Worm (Caenorhabditis elegans) whole organism, L1 larva: ENCODE measurements around the gene F36H9.2.

Source experiments
- ama-1 ChIP-seq: fragments of 150-350 bp; optimal IDR thresholded peaks from 2 replicates; lab custom pipeline; 2014
- ceh-82 ChIP-seq, 3 experiments: fragments of 150-350 bp in 1 of 3; sonication (generic microtip) in 2 of 3; optimal IDR thresholded peaks; 2 replicates each; lab custom pipeline; 2014 to 2017; ENCODE audit warnings: missing biosample characterization in 3 of 3, missing genetic modification characterization in 3 of 3
- ces-1 ChIP-seq: fragments of 150-350 bp; optimal IDR thresholded peaks from 2 replicates; lab custom pipeline; 2014; ENCODE audit warnings: missing biosample characterization, missing genetic modification reagents, missing genetic modification characterization
- egl-27 ChIP-seq, 2 experiments: fragments of 150-350 bp in 1 of 2; sonication (generic microtip); optimal IDR thresholded peaks; 3 replicates each; lab custom pipeline; 2017 to 2018; ENCODE audit warnings: missing biosample characterization in 2 of 2, missing genetic modification characterization in 2 of 2, missing genetic modification reagents in 2 of 2
- fkh-10 ChIP-seq: sonication (generic microtip); optimal IDR thresholded peaks from 2 replicates; lab custom pipeline; 2017; ENCODE audit warnings: missing biosample characterization, missing genetic modification reagents, missing genetic modification characterization
- isw-1 ChIP-seq: fragments of 200-800 bp; sonication (Bioruptor generic); IDR thresholded peaks from 2 replicates; pipeline ENCODE4 v1.3.6; 2022; ENCODE audit warnings: missing genetic modification characterization, missing compliant biosample characterization
- lin-15B ChIP-seq: fragments of 150-350 bp; sonication (generic microtip); optimal IDR thresholded peaks from 3 replicates; lab custom pipeline; 2014; ENCODE audit warnings: missing biosample characterization, missing genetic modification characterization
- nhr-19 ChIP-seq: fragments of 200-800 bp; sonication (Bioruptor generic); conservative IDR thresholded peaks from 2 replicates; pipeline ENCODE4 v1.3.6; 2022; ENCODE audit warnings: missing genetic modification characterization, missing compliant biosample characterization
- tbx-2 ChIP-seq: sonication (generic microtip); optimal IDR thresholded peaks from 2 replicates; lab custom pipeline; 2016; ENCODE audit warnings: missing genetic modification characterization, missing compliant biosample characterization
- unc-130 ChIP-seq: fragments of 150-350 bp; optimal IDR thresholded peaks from 2 replicates; lab custom pipeline; 2017; ENCODE audit warnings: missing biosample characterization, missing genetic modification characterization, inconsistent platforms
- unc-30 ChIP-seq: sonication (generic microtip); optimal IDR thresholded peaks from 2 replicates; lab custom pipeline; 2017; ENCODE audit warnings: missing biosample characterization, missing genetic modification characterization

ce11 chrV:1824528-1824927, 36.3 kb downstream of the F36H9.2 start:
- TF ChIP-seq ces-1 (GFP tag; lab: Kevin White, UChicago) (no peak), ama-1 (lab: Kevin White, UChicago) (no peak), fkh-10 (GFP tag; lab: Kevin White, UChicago) (no peak), tbx-2 (no peak), unc-130 (tag; lab: Kevin White, UChicago) (no peak), unc-30 (tag; lab: Kevin White, UChicago) (no peak), egl-27 (tag; optimal IDR thresholded peaks at IDR 0.05; lab: Kevin White, UChicago) (no peak), isw-1 (GFP tag; lab: Robert Waterston, UW) (no peak), ceh-82 (tag; optimal IDR thresholded peaks at IDR 0.05; lab: Kevin White, UChicago) (no peak), nhr-19 (GFP tag; lab: Robert Waterston, UW) (no peak), lin-15B (tag; lab: Kevin White, UChicago) (no peak)
